Fruit fly (Drosophila melanogaster) whole organism, embryonic: ENCODE measurements around the gene CG42827.
A peak's percentile ranks its signal among the peaks of the same experiment; 100 is the strongest.

Experiments used
- Bgb ChIP-seq: fragments of 200-800 bp; sonication (Bioruptor generic); IDR thresholded peaks from 2 replicates; pipeline ENCODE4 v1.3.6; 2022; ENCODE audit warnings: missing biosample characterization, missing genetic modification characterization; ENCODE audit not compliant: partially characterized antibody
- Bteb2 ChIP-seq: fragments of 200-800 bp; sonication (Bioruptor generic); optimal IDR thresholded peaks from 2 replicates; lab custom pipeline; 2016; ENCODE audit warnings: missing biosample characterization, missing genetic modification characterization
- CG11723 ChIP-seq: fragments of 200-800 bp; sonication (Bioruptor generic); optimal IDR thresholded peaks from 2 replicates; lab custom pipeline; 2017; ENCODE audit warnings: missing biosample characterization, mild to moderate bottlenecking, missing genetic modification characterization
- CG13775 ChIP-seq: fragments of 200-800 bp; sonication (Bioruptor generic); optimal IDR thresholded peaks from 3 replicates; lab custom pipeline; 2017; ENCODE audit warnings: missing biosample characterization, mild to moderate bottlenecking, missing genetic modification characterization
- CG14014 ChIP-seq: fragments of 200-800 bp; sonication (Bioruptor generic); IDR thresholded peaks from 2 replicates; pipeline ENCODE4 v1.3.6; 2022; ENCODE audit warnings: missing biosample characterization, missing genetic modification characterization
- CG14441 ChIP-seq: fragments of 200-800 bp; sonication (Bioruptor generic); IDR thresholded peaks from 2 replicates; pipeline ENCODE4 v1.3.6; 2022; ENCODE audit warnings: missing biosample characterization, missing genetic modification characterization
- CG15479 ChIP-seq: fragments of 200-800 bp; sonication (Bioruptor generic); optimal IDR thresholded peaks from 3 replicates; lab custom pipeline; 2019; ENCODE audit warnings: missing biosample characterization, mild to moderate bottlenecking, missing genetic modification characterization, moderate library complexity
- CG15601 ChIP-seq: fragments of 200-800 bp; sonication (Bioruptor generic); optimal IDR thresholded peaks from 3 replicates; lab custom pipeline; 2019; ENCODE audit warnings: missing biosample characterization, mild to moderate bottlenecking, missing genetic modification characterization, moderate library complexity
- CG15696 ChIP-seq: fragments of 200-800 bp; sonication (Bioruptor generic); optimal IDR thresholded peaks from 2 replicates; lab custom pipeline; 2019; ENCODE audit warnings: missing biosample characterization, mild to moderate bottlenecking, missing genetic modification characterization, moderate library complexity
- CG17361 ChIP-seq: fragments of 200-800 bp; sonication (Bioruptor generic); IDR thresholded peaks from 3 replicates; pipeline ENCODE4 v1.3.6; 2022; ENCODE audit warnings: missing biosample characterization, missing genetic modification characterization
- CG2889 ChIP-seq: fragments of 200-800 bp; sonication (Bioruptor generic); IDR thresholded peaks from 3 replicates; pipeline ENCODE4 v1.3.6; 2022; ENCODE audit warnings: missing biosample characterization, missing genetic modification characterization
- CG31365 ChIP-seq: fragments of 200-800 bp; sonication (Bioruptor generic); optimal IDR thresholded peaks from 2 replicates; lab custom pipeline; 2018; ENCODE audit warnings: missing biosample characterization, mild to moderate bottlenecking, missing genetic modification characterization
- CG3281 ChIP-seq: fragments of 200-800 bp; sonication (Bioruptor generic); optimal IDR thresholded peaks from 3 replicates; lab custom pipeline; 2017; ENCODE audit warnings: missing biosample characterization, mild to moderate bottlenecking, missing genetic modification characterization
- CG33213 ChIP-seq: fragments of 200-800 bp; sonication (Bioruptor generic); optimal IDR thresholded peaks from 3 replicates; lab custom pipeline; 2016; ENCODE audit warnings: missing biosample characterization, missing genetic modification characterization
- CG5245 ChIP-seq: fragments of 200-800 bp; sonication (Bioruptor generic); optimal IDR thresholded peaks from 3 replicates; lab custom pipeline; 2016; ENCODE audit warnings: missing biosample characterization, missing genetic modification characterization
- CG6654 ChIP-seq: fragments of 200-800 bp; sonication (Bioruptor generic); optimal IDR thresholded peaks from 2 replicates; lab custom pipeline; 2017; ENCODE audit warnings: missing biosample characterization, mild to moderate bottlenecking, missing genetic modification characterization
- CG6765 ChIP-seq: fragments of 200-800 bp; sonication (Bioruptor generic); optimal IDR thresholded peaks from 3 replicates; lab custom pipeline; 2017; ENCODE audit warnings: missing biosample characterization, mild to moderate bottlenecking, missing genetic modification characterization
- CG7786 ChIP-seq: fragments of 200-800 bp; sonication (Bioruptor generic); optimal IDR thresholded peaks from 2 replicates; lab custom pipeline; 2016; ENCODE audit warnings: missing biosample characterization, missing genetic modification characterization
- CG7839 ChIP-seq: fragments of 200-800 bp; sonication (Bioruptor generic); optimal IDR thresholded peaks from 3 replicates; lab custom pipeline; 2018; ENCODE audit warnings: missing biosample characterization, mild to moderate bottlenecking, missing genetic modification characterization, moderate library complexity
- CG8478 ChIP-seq: fragments of >200 bp; optimal IDR thresholded peaks from 2 replicates; lab custom pipeline; 2018
- CG8924 ChIP-seq: fragments of 200-800 bp; optimal IDR thresholded peaks from 3 replicates; lab custom pipeline; 2019; ENCODE audit warnings: missing biosample characterization, mild to moderate bottlenecking, missing genetic modification characterization, moderate library complexity
- CG9437 ChIP-seq: fragments of 200-800 bp; sonication (Bioruptor generic); optimal IDR thresholded peaks from 2 replicates; lab custom pipeline; 2018; ENCODE audit warnings: missing biosample characterization, mild to moderate bottlenecking, missing genetic modification characterization
- CG9797 ChIP-seq: fragments of 200-800 bp; sonication (Bioruptor generic); optimal IDR thresholded peaks from 3 replicates; lab custom pipeline; 2018; ENCODE audit warnings: missing biosample characterization, mild to moderate bottlenecking, missing genetic modification characterization
- CTCF ChIP-seq: fragments of 200-800 bp; sonication (Bioruptor generic); optimal IDR thresholded peaks from 2 replicates; lab custom pipeline; 2017; ENCODE audit warnings: missing biosample characterization, mild to moderate bottlenecking, missing genetic modification characterization, moderate library complexity
- Chrac-16 ChIP-seq: fragments of 200-800 bp; sonication (Bioruptor generic); optimal IDR thresholded peaks from 3 replicates; lab custom pipeline; 2016; ENCODE audit warnings: missing biosample characterization, missing genetic modification characterization
- CrebB ChIP-seq: fragments of 200-800 bp; sonication (Bioruptor generic); optimal IDR thresholded peaks from 3 replicates; lab custom pipeline; 2018; ENCODE audit warnings: missing biosample characterization, mild to moderate bottlenecking, missing genetic modification characterization
- D ChIP-seq, 2 experiments: fragments of 200-800 bp in 1 of 2; fragments of >200 bp in 1 of 2; sonication (Bioruptor generic) in 1 of 2; optimal IDR thresholded peaks; 2 replicates in 1 of 2; 3 replicates in 1 of 2; lab custom pipeline; 2017; ENCODE audit warnings: mild to moderate bottlenecking in 1 of 2, missing biosample characterization in 1 of 2, missing genetic modification characterization in 1 of 2, missing genetic modification reagents in 1 of 2
- D19A ChIP-seq: fragments of 200-800 bp; optimal IDR thresholded peaks from 3 replicates; lab custom pipeline; 2019; ENCODE audit warnings: missing biosample characterization, mild to moderate bottlenecking, missing genetic modification characterization, moderate library complexity
- Dek ChIP-seq: fragments of 200-800 bp; sonication (Bioruptor generic); optimal IDR thresholded peaks from 3 replicates; lab custom pipeline; 2019; ENCODE audit warnings: missing biosample characterization, mild to moderate bottlenecking, missing genetic modification characterization, moderate library complexity
- Dll ChIP-seq: fragments of 200-800 bp; sonication (Bioruptor generic); IDR thresholded peaks from 4 replicates; pipeline ENCODE4 v1.3.6; 2022; ENCODE audit warnings: missing biosample characterization, missing genetic modification characterization; ENCODE audit not compliant: partially characterized antibody
- HLH4C ChIP-seq: fragments of 200-800 bp; sonication (Bioruptor generic); IDR thresholded peaks from 3 replicates; pipeline ENCODE4 v1.3.6; 2022; ENCODE audit warnings: missing biosample characterization, missing genetic modification characterization; ENCODE audit not compliant: partially characterized antibody
- Lpt ChIP-seq: fragments of >200 bp; optimal IDR thresholded peaks from 2 replicates; lab custom pipeline; 2018; ENCODE audit warnings: missing biosample characterization, missing genetic modification characterization
- NC2β ChIP-seq: fragments of 200-800 bp; sonication (Bioruptor generic); optimal IDR thresholded peaks from 2 replicates; lab custom pipeline; 2016; ENCODE audit warnings: missing biosample characterization, missing genetic modification characterization
- NK7.1 ChIP-seq: fragments of 200-800 bp; sonication (Bioruptor generic); optimal IDR thresholded peaks from 3 replicates; lab custom pipeline; 2016; ENCODE audit warnings: missing biosample characterization, missing genetic modification characterization
- Oli ChIP-seq: fragments of 200-800 bp; sonication (Bioruptor generic); optimal IDR thresholded peaks from 2 replicates; lab custom pipeline; 2018; ENCODE audit warnings: missing biosample characterization, mild to moderate bottlenecking, missing genetic modification characterization, moderate library complexity
- Stat92E ChIP-seq, 3 experiments: fragments of >200 bp in 2 of 3; fragments of 200-800 bp in 1 of 3; sonication (Bioruptor generic) in 1 of 3; optimal IDR thresholded peaks; 2 replicates each; lab custom pipeline; 2017 to 2019; ENCODE audit warnings: missing biosample characterization in 3 of 3, missing genetic modification characterization in 3 of 3, mild to moderate bottlenecking in 1 of 3, moderate library complexity in 1 of 3
- cato ChIP-seq: fragments of 200-800 bp; sonication (Bioruptor generic); optimal IDR thresholded peaks from 2 replicates; lab custom pipeline; 2016; ENCODE audit warnings: missing biosample characterization, missing genetic modification characterization, borderline replicate concordance
- chn ChIP-seq: fragments of 200-800 bp; sonication (Bioruptor generic); optimal IDR thresholded peaks from 2 replicates; lab custom pipeline; 2016; ENCODE audit warnings: missing biosample characterization, missing genetic modification characterization
- eyg ChIP-seq: fragments of 200-800 bp; sonication (Bioruptor generic); optimal IDR thresholded peaks from 3 replicates; lab custom pipeline; 2016; ENCODE audit warnings: missing biosample characterization, missing genetic modification characterization
- jigr1 ChIP-seq: fragments of 200-800 bp; sonication (Bioruptor generic); IDR thresholded peaks from 3 replicates; pipeline ENCODE4 v1.3.6; 2022; ENCODE audit warnings: missing biosample characterization, missing genetic modification characterization
- kah ChIP-seq: fragments of 200-800 bp; sonication (Bioruptor generic); optimal IDR thresholded peaks from 2 replicates; lab custom pipeline; 2018; ENCODE audit warnings: missing biosample characterization, mild to moderate bottlenecking, missing genetic modification characterization
- kni ChIP-seq: fragments of 200-800 bp; sonication (Bioruptor generic); optimal IDR thresholded peaks from 3 replicates; lab custom pipeline; 2017; ENCODE audit warnings: mild to moderate bottlenecking, missing biosample characterization, missing genetic modification reagents, missing genetic modification characterization
- lab ChIP-seq: fragments of 200-800 bp; sonication (Bioruptor generic); optimal IDR thresholded peaks from 3 replicates; lab custom pipeline; 2017; ENCODE audit warnings: missing biosample characterization, missing genetic modification characterization, mild to moderate bottlenecking, moderate library complexity, missing genetic modification reagents
- mld ChIP-seq: fragments of 200-800 bp; sonication (Bioruptor generic); IDR thresholded peaks from 3 replicates; pipeline ENCODE4 v1.3.6; 2022; ENCODE audit warnings: missing biosample characterization, missing genetic modification characterization; ENCODE audit not compliant: partially characterized antibody
- nmo ChIP-seq: fragments of 200-800 bp; sonication (Bioruptor generic); optimal IDR thresholded peaks from 2 replicates; lab custom pipeline; 2018; ENCODE audit warnings: missing biosample characterization, mild to moderate bottlenecking, missing genetic modification characterization, moderate library complexity
- ranshi ChIP-seq: fragments of 200-800 bp; sonication (Bioruptor generic); IDR thresholded peaks from 2 replicates; pipeline ENCODE4 v1.3.6; 2022; ENCODE audit warnings: missing biosample characterization, missing genetic modification characterization
- sim ChIP-seq: fragments of 200-800 bp; sonication (Bioruptor generic); IDR thresholded peaks from 2 replicates; pipeline ENCODE4 v1.3.6; 2022; ENCODE audit warnings: missing biosample characterization, missing genetic modification characterization
- tll ChIP-seq, 2 experiments: fragments of 200-800 bp in 1 of 2; fragments of >200 bp in 1 of 2; sonication (Bioruptor generic) in 1 of 2; optimal IDR thresholded peaks; 2 replicates each; lab custom pipeline; 2017 to 2019; ENCODE audit warnings: missing biosample characterization in 2 of 2, missing genetic modification characterization in 2 of 2, mild to moderate bottlenecking in 1 of 2, moderate library complexity in 1 of 2

Gene CG42827

DNA sequence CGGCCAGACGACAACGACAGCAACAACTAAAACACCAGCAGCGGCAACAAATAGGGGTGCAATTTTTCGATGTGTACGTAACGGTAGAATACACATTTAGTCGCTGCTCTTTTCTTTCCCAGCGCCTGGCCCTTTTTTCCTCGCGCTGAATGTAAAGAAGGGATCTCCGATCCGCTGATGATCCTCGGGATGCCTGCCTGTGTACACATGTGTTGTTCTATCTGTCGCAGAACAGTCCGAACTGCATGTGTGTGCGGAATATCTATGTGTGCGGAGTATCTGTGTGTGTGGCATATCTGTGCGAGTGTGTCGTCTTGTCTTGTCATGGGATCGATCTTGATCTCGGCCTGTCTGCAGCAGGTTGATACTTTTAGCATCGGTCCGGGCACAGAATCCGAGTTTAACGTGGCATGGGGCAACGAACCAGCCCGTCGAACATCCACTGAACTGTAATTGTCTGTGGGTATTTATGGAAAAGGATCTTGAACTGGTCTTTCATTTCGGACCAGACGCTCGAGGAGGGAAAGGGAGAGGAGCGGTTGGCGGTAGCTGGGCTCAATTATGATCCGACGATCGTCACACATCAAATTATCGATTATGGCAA is 28.9 kb upstream of the CG42827 start (continued):
- TF ChIP-seq cato (GFP tag; lab: Kevin White, UChicago) (no peak), CG31365 (tag; lab: Kevin White, UChicago) (no peak), CG7786 (GFP tag; lab: Kevin White, UChicago) (no peak), Stat92E (GFP tag; optimal IDR thresholded peaks at IDR 0.05; lab: Kevin White, UChicago) (no peak), CG6765 (GFP tag; lab: Kevin White, UChicago) (no peak), Lpt (GFP tag; lab: Kevin White, UChicago) (peak; percentile 63), CG8924 (peak; percentile 7), CG11723 (GFP tag; lab: Kevin White, UChicago) (no peak), kni (GFP tag; lab: Kevin White, UChicago) (peak; percentile 80), CG8478 (peak; percentile 72), tll (GFP tag; optimal IDR thresholded peaks at IDR 0.05; lab: Kevin White, UChicago) (peak in 1 of 2 experiments; percentile 73), CrebB (tag; lab: Kevin White, UChicago) (no peak), CG9797 (no peak), Dll (GFP tag; lab: Robert Waterston, UW) (0 out of 4 replicates have a peak, but pooled peaks have one; percentile 27), CG33213 (GFP tag; lab: Kevin White, UChicago) (no peak), Dek (no peak), Chrac-16 (no peak), CG13775 (no peak), CG15479 (GFP tag; lab: Kevin White, UChicago) (peak; percentile 96), CG3281 (GFP tag; lab: Kevin White, UChicago) (no peak), ranshi (no peak)

DNA sequence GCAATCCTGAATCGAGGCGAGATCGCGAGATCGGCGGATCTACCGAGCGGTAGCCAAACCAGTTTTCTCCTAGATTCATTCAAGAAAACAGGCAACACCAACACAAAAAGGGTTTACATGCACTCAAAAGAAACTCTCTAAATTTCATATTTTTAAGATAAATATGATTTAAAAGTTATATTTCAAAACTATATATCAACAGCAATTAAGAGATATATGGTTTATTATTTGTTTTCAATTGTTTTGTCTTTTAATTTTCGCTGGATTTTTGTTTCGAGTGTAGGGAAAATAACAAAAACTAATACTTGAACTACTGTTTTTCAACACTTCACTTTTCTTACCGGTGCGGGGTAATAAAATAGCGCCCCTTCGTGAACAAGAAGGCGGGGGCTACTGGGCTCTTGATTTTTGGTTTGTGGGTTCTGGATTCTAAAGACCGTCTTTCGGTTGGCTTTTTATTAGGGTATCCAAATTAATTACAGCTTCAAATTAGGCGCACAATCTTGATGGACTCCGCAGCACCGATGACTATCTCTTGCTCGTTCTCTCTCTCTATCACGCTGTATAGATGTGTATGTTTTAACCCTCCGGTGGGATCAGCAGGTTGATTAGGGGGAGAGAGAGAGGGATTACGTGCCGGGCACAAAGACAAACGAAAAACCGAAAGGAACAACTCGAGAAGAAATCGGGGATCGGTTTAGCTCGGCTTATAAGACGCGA is 27.5 kb upstream of the CG42827 start:
- no peak for TF ChIP-seq chn
- TF ChIP-seq D19A (tag; lab: Kevin White, UChicago): peak; percentile 61
- TF ChIP-seq HLH4C (GFP tag; lab: Robert Waterston, UW): no peak
- no peak for TF ChIP-seq CG6654 (GFP tag; lab: Kevin White, UChicago)
- peak; percentile 23 for TF ChIP-seq Oli
- TF ChIP-seq CG15696 (tag; lab: Kevin White, UChicago): peak; percentile 82
- TF ChIP-seq CG7839 (tag; lab: Kevin White, UChicago): peak; percentile 50
- peak; percentile 2 for TF ChIP-seq CG9437 (GFP tag; lab: Kevin White, UChicago)
- TF ChIP-seq CG17361 (GFP tag; lab: Robert Waterston, UW): peak; percentile 62; the same call in 2 of the 3 replicates
- TF ChIP-seq CG5245 (GFP tag; lab: Kevin White, UChicago): peak; percentile 5
- peak; percentile 65 for TF ChIP-seq nmo (GFP tag; lab: Kevin White, UChicago)
- peak; percentile 9 for TF ChIP-seq lab (GFP tag; lab: Kevin White, UChicago)
- no peak for TF ChIP-seq CTCF (GFP tag; lab: Kevin White, UChicago)
- TF ChIP-seq NK7.1: no peak
- no peak for TF ChIP-seq sim (GFP tag; lab: Robert Waterston, UW)
- TF ChIP-seq CG14014 (GFP tag; lab: Robert Waterston, UW): no peak
- no peak for TF ChIP-seq eyg
- TF ChIP-seq kah: no peak
- peak; percentile 51 for TF ChIP-seq CG15601 (tag; lab: Kevin White, UChicago)
- TF ChIP-seq CG14441 (GFP tag; lab: Robert Waterston, UW): no peak
- no peak for TF ChIP-seq jigr1 (GFP tag; lab: Robert Waterston, UW)
- TF ChIP-seq Bgb (GFP tag; lab: Robert Waterston, UW): no peak
- TF ChIP-seq CG2889 (GFP tag; lab: Robert Waterston, UW): no peak
- no peak for TF ChIP-seq mld (GFP tag; lab: Robert Waterston, UW)
- TF ChIP-seq Bteb2 (GFP tag; lab: Kevin White, UChicago): no peak
- no peak for TF ChIP-seq D (optimal IDR thresholded peaks at IDR 0.05; lab: Kevin White, UChicago)
- TF ChIP-seq D (GFP tag; optimal IDR thresholded peaks at IDR 0.05; lab: Kevin White, UChicago): peak; percentile 33
- peak; percentile 12 for TF ChIP-seq NC2β (GFP tag; lab: Kevin White, UChicago)
